Worm (Caenorhabditis elegans) whole organism, late embryonic: Measurements from ENCODE around the gene gcl-1.
A peak's percentile ranks its signal among the peaks of the same experiment; 100 is the strongest.

ENCODE experiments used
- C08G9.2 ChIP-seq: sonication (generic microtip); optimal IDR thresholded peaks from 2 replicates; lab custom pipeline; 2016; ENCODE audit warnings: mild to moderate bottlenecking, missing genetic modification characterization, moderate library complexity, missing compliant biosample characterization
- C38D4.7 ChIP-seq: fragments of 200-800 bp; sonication (Bioruptor generic); optimal IDR thresholded peaks from 2 replicates; lab custom pipeline; 2018; ENCODE audit warnings: mild to moderate bottlenecking, missing genetic modification characterization, moderate library complexity, missing compliant biosample characterization
- K02D7.2 ChIP-seq: sonication (generic microtip); optimal IDR thresholded peaks from 2 replicates; lab custom pipeline; 2017; ENCODE audit warnings: mild to moderate bottlenecking, missing genetic modification characterization, missing compliant biosample characterization
- ceh-14 ChIP-seq: sonication (generic microtip); optimal IDR thresholded peaks from 2 replicates; lab custom pipeline; 2016; ENCODE audit warnings: missing genotype, missing genetic modification characterization, missing compliant biosample characterization
- ceh-18 ChIP-seq: sonication (generic microtip); optimal IDR thresholded peaks from 2 replicates; lab custom pipeline; 2016; ENCODE audit warnings: missing genetic modification characterization, missing compliant biosample characterization
- ceh-30 ChIP-seq: fragments of 150-350 bp; optimal IDR thresholded peaks from 2 replicates; lab custom pipeline; 2014; ENCODE audit warnings: missing biosample characterization, missing genetic modification characterization
- ceh-31 ChIP-seq: sonication (generic microtip); optimal IDR thresholded peaks from 2 replicates; lab custom pipeline; 2016; ENCODE audit warnings: missing genetic modification characterization, missing compliant biosample characterization
- ceh-34 ChIP-seq: sonication (generic microtip); optimal IDR thresholded peaks from 2 replicates; lab custom pipeline; 2016; ENCODE audit warnings: mild to moderate bottlenecking, missing genetic modification characterization, missing compliant biosample characterization
- ceh-45 ChIP-seq: fragments of 200-800 bp; sonication (Bioruptor generic); IDR thresholded peaks from 2 replicates; pipeline ENCODE4 v1.3.6; 2022; ENCODE audit warnings: missing genetic modification reagents, missing genetic modification characterization, missing compliant biosample characterization
- ceh-48 ChIP-seq: sonication (generic microtip); optimal IDR thresholded peaks from 2 replicates; lab custom pipeline; 2016; ENCODE audit warnings: missing genetic modification characterization, inconsistent platforms, missing compliant biosample characterization
- ceh-6 ChIP-seq: fragments of 200-800 bp; sonication (Bioruptor generic); optimal IDR thresholded peaks from 2 replicates; lab custom pipeline; 2018; ENCODE audit warnings: mild to moderate bottlenecking, missing genetic modification characterization, missing compliant biosample characterization
- che-1 ChIP-seq: sonication (generic microtip); optimal IDR thresholded peaks from 2 replicates; lab custom pipeline; 2016; ENCODE audit warnings: mild to moderate bottlenecking, missing genetic modification characterization, missing compliant biosample characterization
- dve-1 ChIP-seq: sonication (generic microtip); optimal IDR thresholded peaks from 2 replicates; lab custom pipeline; 2017; ENCODE audit warnings: antibody characterized with exemption, mild to moderate bottlenecking, missing genetic modification characterization, missing compliant biosample characterization
- elt-2 ChIP-seq: sonication (generic microtip); optimal IDR thresholded peaks from 2 replicates; lab custom pipeline; 2016; ENCODE audit warnings: missing genetic modification reagents, missing genetic modification characterization, missing compliant biosample characterization
- ets-4 ChIP-seq: sonication (generic microtip); optimal IDR thresholded peaks from 2 replicates; lab custom pipeline; 2016; ENCODE audit warnings: missing genetic modification characterization, missing compliant biosample characterization
- fax-1 ChIP-seq: sonication (generic microtip); optimal IDR thresholded peaks from 2 replicates; lab custom pipeline; 2016; ENCODE audit warnings: missing genotype, missing genetic modification characterization, missing compliant biosample characterization
- gmeb-2 ChIP-seq: sonication (generic microtip); optimal IDR thresholded peaks from 2 replicates; lab custom pipeline; 2016; ENCODE audit warnings: missing genetic modification characterization, inconsistent platforms, missing compliant biosample characterization
- hlh-13 ChIP-seq: fragments of 200-800 bp; sonication (Bioruptor generic); optimal IDR thresholded peaks from 2 replicates; lab custom pipeline; 2018; ENCODE audit warnings: mild to moderate bottlenecking, missing genetic modification characterization, missing compliant biosample characterization
- hlh-15 ChIP-seq: sonication (generic microtip); optimal IDR thresholded peaks from 2 replicates; lab custom pipeline; 2016; ENCODE audit warnings: missing genetic modification characterization, missing compliant biosample characterization
- hlh-30 ChIP-seq: sonication (generic microtip); optimal IDR thresholded peaks from 2 replicates; lab custom pipeline; 2017; ENCODE audit warnings: antibody characterized with exemption, missing genetic modification characterization, missing compliant biosample characterization; ENCODE audit not compliant: insufficient read depth
- hlh-8 ChIP-seq: sonication (generic microtip); optimal IDR thresholded peaks from 2 replicates; lab custom pipeline; 2016; ENCODE audit warnings: missing genotype, missing genetic modification characterization, missing compliant biosample characterization
- nfya-1 ChIP-seq: sonication (generic microtip); optimal IDR thresholded peaks from 2 replicates; lab custom pipeline; 2017; ENCODE audit warnings: missing genetic modification characterization, mild to moderate bottlenecking, missing compliant biosample characterization, antibody characterized with exemption, moderate library complexity
- odd-2 ChIP-seq: sonication (generic microtip); optimal IDR thresholded peaks from 2 replicates; lab custom pipeline; 2017; ENCODE audit warnings: antibody characterized with exemption, mild to moderate bottlenecking, missing genetic modification characterization, missing compliant biosample characterization
- pag-3 ChIP-seq: sonication (generic microtip); optimal IDR thresholded peaks from 2 replicates; lab custom pipeline; 2016; ENCODE audit warnings: missing compliant biosample characterization, missing genetic modification characterization, borderline replicate concordance
- pax-1 ChIP-seq: fragments of 150-350 bp; optimal IDR thresholded peaks from 2 replicates; lab custom pipeline; 2014; ENCODE audit warnings: missing biosample characterization, missing genetic modification characterization
- pha-2 ChIP-seq: sonication (generic microtip); optimal IDR thresholded peaks from 2 replicates; lab custom pipeline; 2017; ENCODE audit warnings: mild to moderate bottlenecking, missing genetic modification characterization, missing compliant biosample characterization
- pha-4 ChIP-seq: fragments of 150-350 bp; optimal IDR thresholded peaks from 2 replicates; lab custom pipeline; 2018; ENCODE audit warnings: missing biosample characterization, missing genetic modification reagents, missing genetic modification characterization
- ref-2 ChIP-seq: sonication (generic microtip); optimal IDR thresholded peaks from 2 replicates; lab custom pipeline; 2016; ENCODE audit warnings: missing genetic modification characterization, missing compliant biosample characterization
- sdc-2 ChIP-seq: sonication (generic microtip); optimal IDR thresholded peaks from 2 replicates; lab custom pipeline; 2016; ENCODE audit warnings: missing genotype, missing genetic modification characterization, missing compliant biosample characterization
- sox-2 ChIP-seq: fragments of 200-800 bp; sonication (Bioruptor generic); IDR thresholded peaks from 2 replicates; pipeline ENCODE4 v1.3.6; 2022; ENCODE audit warnings: missing genetic modification reagents, missing genetic modification characterization, missing compliant biosample characterization
- syd-9 ChIP-seq: sonication (generic microtip); optimal IDR thresholded peaks from 2 replicates; lab custom pipeline; 2016; ENCODE audit warnings: mild to moderate bottlenecking, missing genetic modification characterization, moderate library complexity, missing compliant biosample characterization
- tbx-2 ChIP-seq: sonication (generic microtip); optimal IDR thresholded peaks from 2 replicates; lab custom pipeline; 2016; ENCODE audit warnings: missing genetic modification characterization, missing compliant biosample characterization
- tbx-7 ChIP-seq: sonication (generic microtip); optimal IDR thresholded peaks from 2 replicates; lab custom pipeline; 2016; ENCODE audit warnings: missing genotype, missing genetic modification characterization, missing compliant biosample characterization
- unc-3 ChIP-seq, 2 experiments: fragments of 200-800 bp in 1 of 2; sonication (Bioruptor generic) in 1 of 2; sonication (generic microtip) in 1 of 2; conservative IDR thresholded peaks in 1 of 2; optimal IDR thresholded peaks in 1 of 2; 2 replicates each; pipeline versions ENCODE4 v1.3.6 to Lab custom; 2016 to 2022; ENCODE audit warnings: missing compliant biosample characterization in 2 of 2, missing genetic modification characterization in 2 of 2, missing genetic modification reagents in 1 of 2
- unc-42 ChIP-seq: sonication (generic microtip); optimal IDR thresholded peaks from 2 replicates; lab custom pipeline; 2016; ENCODE audit warnings: missing genotype, missing genetic modification characterization, missing compliant biosample characterization
- unc-55 ChIP-seq: sonication (generic microtip); optimal IDR thresholded peaks from 2 replicates; lab custom pipeline; 2017; ENCODE audit warnings: missing biosample characterization, missing genetic modification reagents, missing genetic modification characterization
- unc-86 ChIP-seq: sonication (generic microtip); optimal IDR thresholded peaks from 2 replicates; lab custom pipeline; 2016; ENCODE audit warnings: missing genetic modification characterization, missing compliant biosample characterization

gcl-1 gene

ce11 chrIV:13394686-13395085 is 18.0 kb downstream of the gcl-1 start:
- no peak for TF ChIP-seq sdc-2
- TF ChIP-seq unc-55 (GFP tag; lab: Kevin White, UChicago), result peak; percentile 17

- TF ChIP-seq hlh-30 (peak; percentile 3), tbx-2 (tag; lab: Kevin White, UChicago) (no peak), dve-1 (peak; percentile 22), elt-2 (tag; lab: Kevin White, UChicago) (peak; percentile 58)
These were observed 19.4 kb downstream of the gcl-1 start for ce11 chrIV:13393246-13393716.

- TF ChIP-seq ref-2 (no peak), C38D4.7 (GFP tag; lab: Kevin White, UChicago) (no peak), syd-9 (no peak), odd-2 (tag; lab: Kevin White, UChicago) (no peak), pha-2 (no peak), unc-3 (GFP tag; conservative IDR thresholded peaks at IDR 0.05; lab: Robert Waterston, UW) (no peak), unc-3 (tag; optimal IDR thresholded peaks at IDR 0.05; lab: Kevin White, UChicago) (no peak), pag-3 (tag; lab: Kevin White, UChicago) (no peak), ceh-18 (no peak), K02D7.2 (tag; lab: Kevin White, UChicago) (no peak), ceh-14 (tag; lab: Kevin White, UChicago) (no peak), pha-4 (tag; lab: Kevin White, UChicago) (no peak), che-1 (tag; lab: Kevin White, UChicago) (no peak), ceh-45 (GFP tag; lab: Robert Waterston, UW) (no peak)
These were observed 20.5 kb downstream of the gcl-1 start for ce11 chrIV:13392230-13392629.

ce11 chrIV:13390770-13391169 is 21.9 kb downstream of the gcl-1 start:
- TF ChIP-seq fax-1, result no peak
- TF ChIP-seq ceh-48 (tag; lab: Kevin White, UChicago), result no peak
- TF ChIP-seq tbx-7 (tag; lab: Kevin White, UChicago), result no peak
- TF ChIP-seq sox-2 (GFP tag; lab: Robert Waterston, UW), result no peak
- TF ChIP-seq ets-4 (tag; lab: Kevin White, UChicago), result no peak
- TF ChIP-seq ceh-31 (tag; lab: Kevin White, UChicago), result no peak
- no peak for TF ChIP-seq gmeb-2
- TF ChIP-seq ceh-34 (tag; lab: Kevin White, UChicago), result no peak
- no peak for TF ChIP-seq elt-2 (tag; lab: Kevin White, UChicago)
- TF ChIP-seq ceh-30 (tag; lab: Kevin White, UChicago), result no peak
- TF ChIP-seq unc-55 (GFP tag; lab: Kevin White, UChicago), result no peak
- TF ChIP-seq che-1 (tag; lab: Kevin White, UChicago), result no peak
- no peak for TF ChIP-seq unc-86
- TF ChIP-seq, all 69 proteins: peak for 0

ce11 chrIV:13389237-13389636 is 23.5 kb downstream of the gcl-1 start:
- no peak for TF ChIP-seq fax-1

- TF ChIP-seq dve-1 (peak; percentile 35), unc-42 (tag; lab: Kevin White, UChicago) (no peak)
These were observed 23.9 kb downstream of the gcl-1 start for ce11 chrIV:13388779-13389178.

ce11 chrIV:13386903-13387302 is 25.8 kb downstream of the gcl-1 start, which contains the start of gene lsm-3:
Gene lsm-3 (plus strand): TSS chrIV:13387203.
- TF ChIP-seq ceh-6 (GFP tag; lab: Kevin White, UChicago) (no peak), pag-3 (tag; lab: Kevin White, UChicago) (no peak), ceh-34 (tag; lab: Kevin White, UChicago) (no peak), dve-1 (no peak), C08G9.2 (tag; lab: Kevin White, UChicago) (no peak), elt-2 (tag; lab: Kevin White, UChicago) (no peak), nfya-1 (tag; lab: Kevin White, UChicago) (no peak), pax-1 (no peak), hlh-13 (no peak), C38D4.7 (GFP tag; lab: Kevin White, UChicago) (no peak), che-1 (tag; lab: Kevin White, UChicago) (no peak), syd-9 (no peak), pha-2 (no peak), hlh-8 (no peak), hlh-15 (tag; lab: Kevin White, UChicago) (no peak)
